5 worm cellular contexts compared by ENCODE assay signal in genomic region chrIII:7722999-7723398, ce11.
TF ChIP-seq lines count a peak whose summit lies in the region.

No protein-coding gene starts in this region.

TF ChIP-seq in whole organism, L1 larva, 84 proteins besides CTCF, POLR2A, EP300 and RAD21 (continues in another document):
- TF ChIP-seq ztf-4 (tag; optimal IDR thresholded peaks at IDR 0.05; lab: Kevin White, UChicago), result no peak
- TF ChIP-seq sox-4 (tag; optimal IDR thresholded peaks at IDR 0.05; lab: Kevin White, UChicago), result no peak
- no peak for TF ChIP-seq egl-27 (tag; optimal IDR thresholded peaks at IDR 0.05; lab: Kevin White, UChicago)
- TF ChIP-seq nhr-71 (tag; optimal IDR thresholded peaks at IDR 0.05; lab: Kevin White, UChicago), result peak; percentile 48
- TF ChIP-seq fkh-10 (GFP tag; optimal IDR thresholded peaks at IDR 0.05; lab: Kevin White, UChicago), result peak; percentile 46
- peak; percentile 5 for TF ChIP-seq nhr-47 (tag; optimal IDR thresholded peaks at IDR 0.05; lab: Kevin White, UChicago)
- TF ChIP-seq unc-86 (tag; optimal IDR thresholded peaks at IDR 0.05; lab: Kevin White, UChicago), result peak; percentile 27
- TF ChIP-seq ceh-82 (tag; optimal IDR thresholded peaks at IDR 0.05; lab: Kevin White, UChicago), result peak in 1 of 3 experiments; percentile 42
- TF ChIP-seq C04F5.9 (tag; optimal IDR thresholded peaks at IDR 0.05; lab: Kevin White, UChicago), result no peak
- TF ChIP-seq elt-3 (tag; optimal IDR thresholded peaks at IDR 0.05; lab: Kevin White, UChicago), result no peak
- TF ChIP-seq unc-30 (tag; optimal IDR thresholded peaks at IDR 0.05; lab: Kevin White, UChicago), result no peak
- TF ChIP-seq efl-1 (optimal IDR thresholded peaks at IDR 0.05; lab: Kevin White, UChicago), result peak in 1 of 2 experiments; percentile 1
- no peak for TF ChIP-seq efl-1 (GFP tag; optimal IDR thresholded peaks at IDR 0.05 in 1 of 2; lab: Kevin White, UChicago)
- no peak for TF ChIP-seq skn-1 (tag; optimal IDR thresholded peaks at IDR 0.05; lab: Kevin White, UChicago)
- no peak for TF ChIP-seq nhr-84 (tag; optimal IDR thresholded peaks at IDR 0.05; lab: Kevin White, UChicago)
- no peak for TF ChIP-seq vab-15 (tag; optimal IDR thresholded peaks at IDR 0.05; lab: Kevin White, UChicago)
- peak; percentile 22 for TF ChIP-seq ceh-8 (GFP tag; optimal IDR thresholded peaks at IDR 0.05; lab: Kevin White, UChicago)
- no peak for TF ChIP-seq snu-23 (GFP tag; optimal IDR thresholded peaks at IDR 0.05; lab: Kevin White, UChicago)
- no peak for TF ChIP-seq fkh-8 (tag; optimal IDR thresholded peaks at IDR 0.05; lab: Kevin White, UChicago)

TF ChIP-seq in whole organism, L2 larva, 48 proteins besides CTCF, POLR2A, EP300 and RAD21 (continues in another document):
- peak in 1 of 2 experiments; percentile 47 for TF ChIP-seq lsy-2 (tag; optimal IDR thresholded peaks at IDR 0.05; lab: Kevin White, UChicago)
- TF ChIP-seq crh-2 (tag; optimal IDR thresholded peaks at IDR 0.05; lab: Kevin White, UChicago), result peak; percentile 42
- TF ChIP-seq nhr-11 (tag; optimal IDR thresholded peaks at IDR 0.05; lab: Kevin White, UChicago), result no peak
- no peak for TF ChIP-seq ZK546.5 (tag; optimal IDR thresholded peaks at IDR 0.05; lab: Kevin White, UChicago)
- TF ChIP-seq alr-1 (tag; optimal IDR thresholded peaks at IDR 0.05; lab: Kevin White, UChicago), result no peak
- TF ChIP-seq aly-2 (tag; optimal IDR thresholded peaks at IDR 0.05; lab: Kevin White, UChicago), result no peak
- TF ChIP-seq unc-62 (GFP tag; optimal IDR thresholded peaks at IDR 0.05; lab: Kevin White, UChicago), result no peak
- TF ChIP-seq blmp-1 (tag; optimal IDR thresholded peaks at IDR 0.05; lab: Kevin White, UChicago; ENCODE audit: insufficient read depth), result no peak
- no peak for TF ChIP-seq nhr-6 (tag; optimal IDR thresholded peaks at IDR 0.05; lab: Kevin White, UChicago)
- TF ChIP-seq unc-39 (tag; optimal IDR thresholded peaks at IDR 0.05; lab: Kevin White, UChicago), result no peak
- TF ChIP-seq ceh-16 (tag; optimal IDR thresholded peaks at IDR 0.05; lab: Kevin White, UChicago), result no peak
- no peak for TF ChIP-seq nhr-21 (tag; optimal IDR thresholded peaks at IDR 0.05; lab: Kevin White, UChicago)
- no peak for TF ChIP-seq Y55F3AM.14 (GFP tag; optimal IDR thresholded peaks at IDR 0.05; lab: Kevin White, UChicago)
- TF ChIP-seq nhr-237 (tag; optimal IDR thresholded peaks at IDR 0.05; lab: Kevin White, UChicago), result no peak
- TF ChIP-seq ceh-82 (tag; optimal IDR thresholded peaks at IDR 0.05; lab: Kevin White, UChicago), result no peak
- no peak for TF ChIP-seq skn-1 (tag; optimal IDR thresholded peaks at IDR 0.05; lab: Kevin White, UChicago)
- TF ChIP-seq sem-4 (tag; optimal IDR thresholded peaks at IDR 0.05; lab: Kevin White, UChicago), result peak; percentile 31
- TF ChIP-seq zag-1 (tag; optimal IDR thresholded peaks at IDR 0.05; lab: Kevin White, UChicago), result no peak
- no peak for TF ChIP-seq ama-1 (optimal IDR thresholded peaks at IDR 0.05; lab: Kevin White, UChicago)
- no peak for TF ChIP-seq gmeb-1 (tag; optimal IDR thresholded peaks at IDR 0.05; lab: Kevin White, UChicago)

TF ChIP-seq in whole organism, L3 larva, 47 proteins besides CTCF, POLR2A, EP300 and RAD21:
- TF ChIP-seq fkh-10 (GFP tag; optimal IDR thresholded peaks at IDR 0.05; lab: Kevin White, UChicago), result peak; percentile 11
- no peak for TF ChIP-seq ztf-11 (tag; optimal IDR thresholded peaks at IDR 0.05; lab: Kevin White, UChicago)
- peak; percentile 37 for TF ChIP-seq nfya-1 (tag; optimal IDR thresholded peaks at IDR 0.05; lab: Kevin White, UChicago; ENCODE audit: insufficient read depth)
- peak; percentile 26 for TF ChIP-seq lin-39 (tag; optimal IDR thresholded peaks at IDR 0.05; lab: Kevin White, UChicago)
- TF ChIP-seq lsy-12 (tag; optimal IDR thresholded peaks at IDR 0.05; lab: Kevin White, UChicago), result no peak
- no peak for TF ChIP-seq pqm-1 (tag; optimal IDR thresholded peaks at IDR 0.05; lab: Kevin White, UChicago)
- peak; percentile 13 for TF ChIP-seq hmg-11 (tag; optimal IDR thresholded peaks at IDR 0.05; lab: Kevin White, UChicago)

TF ChIP-seq in whole organism, L4 larva, 104 proteins besides CTCF, POLR2A, EP300 and RAD21:
- TF ChIP-seq nhr-6 (tag; optimal IDR thresholded peaks at IDR 0.05; lab: Kevin White, UChicago) (no peak), ceh-28 (tag; optimal IDR thresholded peaks at IDR 0.05; lab: Kevin White, UChicago) (no peak), ceh-82 (tag; optimal IDR thresholded peaks at IDR 0.05; lab: Kevin White, UChicago) (no peak), F26F4.8 (GFP tag; conservative IDR thresholded peaks at IDR 0.05; lab: Robert Waterston, UW) (no peak), aha-1 (tag; lab: Kevin White, UChicago) (peak; percentile 48), tra-1 (GFP tag; IDR thresholded peaks at IDR 0.05; lab: Robert Waterston, UW) (0 out of 2 replicates have a peak, but pooled peaks have one; percentile 6), unc-62 (GFP tag; optimal IDR thresholded peaks at IDR 0.05 in 1 of 2; lab: Kevin White, UChicago) (peak in 1 of 2 experiments; percentile 16), unc-62 (tag; optimal IDR thresholded peaks at IDR 0.05; lab: Kevin White, UChicago) (no peak), F49E8.2 (tag; optimal IDR thresholded peaks at IDR 0.05; lab: Kevin White, UChicago; ENCODE audit: borderline replicate concordance) (no peak), hlh-30 (tag; optimal IDR thresholded peaks at IDR 0.05; lab: Kevin White, UChicago; ENCODE audit: insufficient read depth) (peak; percentile 25), fkh-10 (GFP tag; optimal IDR thresholded peaks at IDR 0.05; lab: Kevin White, UChicago) (peak; percentile 64), ctbp-1 (GFP tag; IDR thresholded peaks at IDR 0.05; lab: Robert Waterston, UW) (0 out of 2 replicates have a peak, but pooled peaks have one; percentile 29)

TF ChIP-seq in whole organism, young adult, 124 proteins besides CTCF, POLR2A, EP300 and RAD21:
- TF ChIP-seq lag-1 (GFP tag; IDR thresholded peaks at IDR 0.05; lab: Robert Waterston, UW), result no peak
- TF ChIP-seq rcor-1 (GFP tag; IDR thresholded peaks at IDR 0.05; lab: Robert Waterston, UW), result no peak; the same call in 1 of the 2 replicates
- TF ChIP-seq efl-1 (GFP tag; optimal IDR thresholded peaks at IDR 0.05; lab: Kevin White, UChicago), result no peak
- TF ChIP-seq atf-7 (tag; optimal IDR thresholded peaks at IDR 0.05; lab: Kevin White, UChicago), result peak; percentile 14
- TF ChIP-seq lin-40 (tag; optimal IDR thresholded peaks at IDR 0.05; lab: Kevin White, UChicago), result no peak
- peak; percentile 16 for TF ChIP-seq ceh-27 (GFP tag; optimal IDR thresholded peaks at IDR 0.05; lab: Kevin White, UChicago)
- TF ChIP-seq ztf-26 (tag; optimal IDR thresholded peaks at IDR 0.05; lab: Kevin White, UChicago), result no peak
- peak; percentile 49; the same call in 1 of the 2 replicates for TF ChIP-seq hsf-1 (GFP tag; IDR thresholded peaks at IDR 0.05; lab: Robert Waterston, UW)
- TF ChIP-seq unc-62 (GFP tag; optimal IDR thresholded peaks at IDR 0.05; lab: Kevin White, UChicago), result no peak
